Worm (Caenorhabditis elegans) whole organism, late embryonic: ENCODE data around the gene srg-45.

Experiments used
- ama-1 ChIP-seq: fragments of 150-350 bp; optimal IDR thresholded peaks from 2 replicates; lab custom pipeline; 2014
- ceh-31 ChIP-seq: sonication (generic microtip); optimal IDR thresholded peaks from 2 replicates; lab custom pipeline; 2016; ENCODE audit warnings: missing genetic modification characterization, missing compliant biosample characterization
- ceh-45 ChIP-seq: fragments of 200-800 bp; sonication (Bioruptor generic); IDR thresholded peaks from 2 replicates; pipeline ENCODE4 v1.3.6; 2022; ENCODE audit warnings: missing genetic modification reagents, missing genetic modification characterization, missing compliant biosample characterization
- nhr-11 ChIP-seq: fragments of 150-350 bp; optimal IDR thresholded peaks from 2 replicates; lab custom pipeline; 2014; ENCODE audit warnings: missing biosample characterization, missing genetic modification characterization
- nhr-232 ChIP-seq: sonication (generic microtip); optimal IDR thresholded peaks from 2 replicates; lab custom pipeline; 2016; ENCODE audit warnings: missing genetic modification characterization, missing compliant biosample characterization
- pha-2 ChIP-seq: sonication (generic microtip); optimal IDR thresholded peaks from 2 replicates; lab custom pipeline; 2017; ENCODE audit warnings: mild to moderate bottlenecking, missing genetic modification characterization, missing compliant biosample characterization
- pha-4 ChIP-seq: fragments of 150-350 bp; optimal IDR thresholded peaks from 2 replicates; lab custom pipeline; 2018; ENCODE audit warnings: missing biosample characterization, missing genetic modification reagents, missing genetic modification characterization
- pqm-1 ChIP-seq: sonication (generic microtip); optimal IDR thresholded peaks from 2 replicates; lab custom pipeline; 2016; ENCODE audit warnings: missing genetic modification characterization, missing compliant biosample characterization
- sox-2 ChIP-seq: fragments of 200-800 bp; sonication (Bioruptor generic); IDR thresholded peaks from 2 replicates; pipeline ENCODE4 v1.3.6; 2022; ENCODE audit warnings: missing genetic modification reagents, missing genetic modification characterization, missing compliant biosample characterization
- sox-4 ChIP-seq: sonication (generic microtip); optimal IDR thresholded peaks from 2 replicates; lab custom pipeline; 2017; ENCODE audit warnings: mild to moderate bottlenecking, missing genetic modification characterization, inconsistent platforms, missing compliant biosample characterization
- ttx-3 ChIP-seq: sonication (generic microtip); optimal IDR thresholded peaks from 2 replicates; lab custom pipeline; 2016; ENCODE audit warnings: missing genetic modification reagents, missing genetic modification characterization, missing compliant biosample characterization

DNA sequence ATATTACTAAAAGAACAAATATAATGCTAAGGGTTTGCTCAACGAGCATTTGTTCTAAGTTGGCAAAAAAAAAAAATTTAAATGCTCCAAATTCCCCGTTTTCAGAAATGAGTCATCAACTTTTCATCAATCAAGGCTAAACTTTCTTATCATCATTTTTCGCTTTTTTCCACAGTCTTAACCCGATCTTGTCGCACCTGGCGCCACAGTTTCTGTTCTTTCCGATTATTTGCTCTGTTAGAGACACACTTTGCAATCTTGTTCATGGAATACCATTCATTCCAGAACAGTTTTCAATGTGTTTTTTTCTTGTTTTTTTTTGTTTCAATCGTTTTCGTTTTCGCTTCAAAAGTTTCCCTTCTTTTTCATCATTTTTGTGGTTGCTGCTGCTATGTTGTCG lies 9.1 kb upstream of the srg-45 start:
- no peak for TF ChIP-seq ama-1 (lab: Kevin White, UChicago)
- TF ChIP-seq ttx-3 = no peak
- TF ChIP-seq pqm-1 (tag; lab: Kevin White, UChicago) = no peak
- TF ChIP-seq ceh-45 (GFP tag; lab: Robert Waterston, UW) = no peak
- no peak for TF ChIP-seq ceh-31 (tag; lab: Kevin White, UChicago)
- no peak for TF ChIP-seq sox-4 (tag; lab: Kevin White, UChicago)
- TF ChIP-seq pha-4 (tag; lab: Kevin White, UChicago) = no peak
- no peak for TF ChIP-seq nhr-11
- TF ChIP-seq pha-2 (tag; lab: Kevin White, UChicago) = no peak
- TF ChIP-seq sox-2 (GFP tag; lab: Robert Waterston, UW) = no peak
- no peak for TF ChIP-seq nhr-232
